Fruit fly (Drosophila melanogaster) whole organism, prepupa: ENCODE measurements around the gene Tcs5.

ENCODE experiments used
- Blimp-1 ChIP-seq: fragments of 200-800 bp; sonication (Bioruptor generic); optimal IDR thresholded peaks from 3 replicates; lab custom pipeline; 2017; ENCODE audit warnings: missing biosample characterization, missing genetic modification characterization, mild to moderate bottlenecking, moderate library complexity, missing genetic modification reagents
- CG10631 ChIP-seq: fragments of 200-800 bp; sonication (Bioruptor generic); optimal IDR thresholded peaks from 2 replicates; lab custom pipeline; 2016; ENCODE audit warnings: missing biosample characterization, missing genetic modification characterization
- CG11294 ChIP-seq: fragments of 200-800 bp; sonication (Bioruptor generic); IDR thresholded peaks from 2 replicates; pipeline ENCODE4 v1.3.6; 2022; ENCODE audit warnings: missing biosample characterization, missing genetic modification characterization
- CG11762 ChIP-seq: fragments of 200-800 bp; sonication (Bioruptor generic); optimal IDR thresholded peaks from 3 replicates; lab custom pipeline; 2016; ENCODE audit warnings: missing biosample characterization, missing genetic modification characterization; ENCODE audit not compliant: insufficient read depth
- CG11902 ChIP-seq: fragments of 200-800 bp; sonication (Bioruptor generic); optimal IDR thresholded peaks from 3 replicates; lab custom pipeline; 2016; ENCODE audit warnings: missing biosample characterization, missing genetic modification characterization
- CG15336 ChIP-seq: fragments of 200-800 bp; sonication (Bioruptor generic); IDR thresholded peaks from 2 replicates; pipeline ENCODE4 v1.3.6; 2022; ENCODE audit warnings: missing biosample characterization, missing genetic modification characterization
- CG1621 ChIP-seq: fragments of 200-800 bp; sonication (Bioruptor generic); optimal IDR thresholded peaks from 3 replicates; lab custom pipeline; 2018; ENCODE audit warnings: missing biosample characterization, mild to moderate bottlenecking, missing genetic modification characterization
- CG16779 ChIP-seq: fragments of 200-800 bp; sonication (Bioruptor generic); optimal IDR thresholded peaks from 3 replicates; lab custom pipeline; 2017; ENCODE audit warnings: missing biosample characterization, mild to moderate bottlenecking, missing genetic modification characterization
- CG3032 ChIP-seq: fragments of 200-800 bp; optimal IDR thresholded peaks from 2 replicates; lab custom pipeline; 2019; ENCODE audit warnings: missing biosample characterization, mild to moderate bottlenecking, missing genetic modification characterization, moderate library complexity
- CG31627 ChIP-seq: fragments of 200-800 bp; sonication (Bioruptor generic); optimal IDR thresholded peaks from 3 replicates; lab custom pipeline; 2016; ENCODE audit warnings: missing biosample characterization, missing genetic modification characterization
- CG32006 ChIP-seq: fragments of 200-800 bp; sonication (Bioruptor generic); optimal IDR thresholded peaks from 3 replicates; lab custom pipeline; 2017; ENCODE audit warnings: missing biosample characterization, mild to moderate bottlenecking, missing genetic modification characterization
- CG34406 ChIP-seq: fragments of 200-800 bp; sonication (Bioruptor generic); optimal IDR thresholded peaks from 3 replicates; lab custom pipeline; 2016; ENCODE audit warnings: missing biosample characterization, missing genetic modification characterization
- CG3919 ChIP-seq: fragments of 200-800 bp; sonication (Bioruptor generic); optimal IDR thresholded peaks from 3 replicates; lab custom pipeline; 2016; ENCODE audit warnings: missing biosample characterization, missing genetic modification characterization
- CG4318 ChIP-seq: fragments of 200-800 bp; sonication (Bioruptor generic); optimal IDR thresholded peaks from 3 replicates; lab custom pipeline; 2017; ENCODE audit warnings: missing biosample characterization, mild to moderate bottlenecking, missing genetic modification characterization
- CG6163 ChIP-seq: fragments of 200-800 bp; sonication (Bioruptor generic); IDR thresholded peaks from 3 replicates; pipeline ENCODE4 v1.3.6; 2022; ENCODE audit warnings: missing biosample characterization, missing genetic modification characterization
- CG6276 ChIP-seq: fragments of 200-800 bp; sonication (Bioruptor generic); optimal IDR thresholded peaks from 2 replicates; lab custom pipeline; 2017; ENCODE audit warnings: missing biosample characterization, mild to moderate bottlenecking, missing genetic modification characterization
- CG6792 ChIP-seq: fragments of 200-800 bp; sonication (Bioruptor generic); optimal IDR thresholded peaks from 3 replicates; lab custom pipeline; 2016; ENCODE audit warnings: missing biosample characterization, missing genetic modification characterization
- CG6808 ChIP-seq: fragments of 200-800 bp; sonication (Bioruptor generic); optimal IDR thresholded peaks from 3 replicates; lab custom pipeline; 2017; ENCODE audit warnings: missing biosample characterization, missing genetic modification characterization, mild to moderate bottlenecking, moderate library complexity, missing genetic modification reagents
- CG6854 ChIP-seq: fragments of 200-800 bp; sonication (Bioruptor generic); optimal IDR thresholded peaks from 2 replicates; lab custom pipeline; 2017; ENCODE audit warnings: missing biosample characterization, mild to moderate bottlenecking, missing genetic modification characterization
- CG8119 ChIP-seq: fragments of 200-800 bp; sonication (Bioruptor generic); IDR thresholded peaks from 3 replicates; pipeline ENCODE4 v1.3.6; 2022; ENCODE audit warnings: missing biosample characterization, missing genetic modification characterization
- CG8319 ChIP-seq: fragments of 200-800 bp; sonication (Bioruptor generic); optimal IDR thresholded peaks from 3 replicates; lab custom pipeline; 2016; ENCODE audit warnings: missing biosample characterization, missing genetic modification characterization
- CG8632 ChIP-seq: fragments of 200-800 bp; sonication (Bioruptor generic); optimal IDR thresholded peaks from 3 replicates; lab custom pipeline; 2016; ENCODE audit warnings: missing biosample characterization, missing genetic modification characterization
- CG9139 ChIP-seq: fragments of 200-800 bp; sonication (Bioruptor generic); optimal IDR thresholded peaks from 3 replicates; lab custom pipeline; 2017; ENCODE audit warnings: missing biosample characterization, mild to moderate bottlenecking, missing genetic modification characterization
- Eip93F ChIP-seq: fragments of 200-800 bp; sonication (Bioruptor generic); optimal IDR thresholded peaks from 2 replicates; lab custom pipeline; 2016; ENCODE audit warnings: missing biosample characterization, mild to moderate bottlenecking, missing genetic modification characterization
- Ets21C ChIP-seq: fragments of 200-800 bp; sonication (Bioruptor generic); optimal IDR thresholded peaks from 3 replicates; lab custom pipeline; 2016; ENCODE audit warnings: missing biosample characterization, missing genetic modification characterization
- Ets96B ChIP-seq: fragments of 200-800 bp; optimal IDR thresholded peaks from 2 replicates; lab custom pipeline; 2019; ENCODE audit warnings: missing biosample characterization, mild to moderate bottlenecking, missing genetic modification characterization, moderate library complexity
- Hr38 ChIP-seq: sonication (Bioruptor generic); optimal IDR thresholded peaks from 2 replicates; lab custom pipeline; 2016; ENCODE audit warnings: missing biosample characterization, missing genetic modification characterization
- Hr4 ChIP-seq: fragments of 200-800 bp; sonication (Bioruptor generic); optimal IDR thresholded peaks from 3 replicates; lab custom pipeline; 2016; ENCODE audit warnings: missing biosample characterization, missing genetic modification characterization
- Lpt ChIP-seq: fragments of 200-800 bp; sonication (Bioruptor generic); optimal IDR thresholded peaks from 3 replicates; lab custom pipeline; 2016; ENCODE audit warnings: missing biosample characterization, missing genetic modification characterization
- Met ChIP-seq: fragments of 200-800 bp; sonication (Bioruptor generic); optimal IDR thresholded peaks from 3 replicates; lab custom pipeline; 2016; ENCODE audit warnings: missing biosample characterization, missing genetic modification characterization
- OdsH ChIP-seq: fragments of 200-800 bp; sonication (Bioruptor generic); optimal IDR thresholded peaks from 3 replicates; lab custom pipeline; 2016; ENCODE audit warnings: missing biosample characterization, missing genetic modification characterization
- Smox ChIP-seq: fragments of 200-800 bp; sonication (Bioruptor generic); optimal IDR thresholded peaks from 3 replicates; lab custom pipeline; 2016; ENCODE audit warnings: missing biosample characterization, missing genetic modification characterization
- Sox102F ChIP-seq: fragments of 200-800 bp; sonication (Bioruptor generic); optimal IDR thresholded peaks from 2 replicates; lab custom pipeline; 2016; ENCODE audit warnings: missing biosample characterization, mild to moderate bottlenecking, missing genetic modification characterization
- Sox14 ChIP-seq: fragments of 200-800 bp; sonication (Bioruptor generic); optimal IDR thresholded peaks from 3 replicates; lab custom pipeline; 2016; ENCODE audit warnings: missing biosample characterization, missing genetic modification characterization
- Sox15 ChIP-seq: fragments of 200-800 bp; sonication (Bioruptor generic); optimal IDR thresholded peaks from 3 replicates; lab custom pipeline; 2016; ENCODE audit warnings: missing biosample characterization, missing genetic modification characterization
- achi ChIP-seq: fragments of 200-800 bp; sonication (Bioruptor generic); optimal IDR thresholded peaks from 3 replicates; lab custom pipeline; 2016; ENCODE audit warnings: missing biosample characterization, missing genetic modification characterization
- acj6 ChIP-seq: fragments of 200-800 bp; sonication (Bioruptor generic); optimal IDR thresholded peaks from 3 replicates; lab custom pipeline; 2016; ENCODE audit warnings: missing biosample characterization, missing genetic modification characterization
- cyc ChIP-seq: fragments of 200-800 bp; sonication (Bioruptor generic); optimal IDR thresholded peaks from 3 replicates; lab custom pipeline; 2016; ENCODE audit warnings: missing biosample characterization, missing genetic modification characterization
- dsx ChIP-seq: fragments of 200-800 bp; optimal IDR thresholded peaks from 3 replicates; lab custom pipeline; 2019; ENCODE audit warnings: missing biosample characterization, mild to moderate bottlenecking, missing genetic modification characterization, moderate library complexity; ENCODE audit not compliant: poor library complexity, severe bottlenecking
- esn ChIP-seq: fragments of 200-800 bp; sonication (Bioruptor generic); optimal IDR thresholded peaks from 2 replicates; lab custom pipeline; 2016; ENCODE audit warnings: missing biosample characterization, mild to moderate bottlenecking, missing genetic modification characterization, moderate library complexity
- fd59A ChIP-seq: fragments of 200-800 bp; sonication (Bioruptor generic); optimal IDR thresholded peaks from 2 replicates; lab custom pipeline; 2017; ENCODE audit warnings: missing biosample characterization, mild to moderate bottlenecking, missing genetic modification characterization, missing genetic modification reagents
- lz ChIP-seq: fragments of 200-800 bp; sonication (Bioruptor generic); optimal IDR thresholded peaks from 3 replicates; lab custom pipeline; 2016; ENCODE audit warnings: missing biosample characterization, missing genetic modification characterization
- pdm3 ChIP-seq: fragments of 200-800 bp; sonication (Bioruptor generic); optimal IDR thresholded peaks from 3 replicates; lab custom pipeline; 2016; ENCODE audit warnings: missing biosample characterization, missing genetic modification characterization
- salr ChIP-seq, 2 experiments: fragments of 200-800 bp; sonication (Bioruptor generic); optimal IDR thresholded peaks; 3 replicates each; lab custom pipeline; 2016 to 2018; ENCODE audit warnings: missing biosample characterization in 2 of 2, missing genetic modification characterization in 2 of 2, mild to moderate bottlenecking in 1 of 2
- spab ChIP-seq: fragments of 200-800 bp; sonication (Bioruptor generic); optimal IDR thresholded peaks from 2 replicates; lab custom pipeline; 2017; ENCODE audit warnings: missing biosample characterization, mild to moderate bottlenecking, missing genetic modification characterization, missing genetic modification reagents
- ss ChIP-seq, 2 experiments: fragments of 200-800 bp; sonication (Bioruptor generic); optimal IDR thresholded peaks; 2 replicates in 1 of 2; 3 replicates in 1 of 2; lab custom pipeline; 2017 to 2018; ENCODE audit warnings: mild to moderate bottlenecking in 2 of 2, missing biosample characterization in 2 of 2, missing genetic modification characterization in 2 of 2, moderate library complexity in 1 of 2
- svp ChIP-seq: fragments of 200-800 bp; sonication (Bioruptor generic); peaks from one replicate; lab custom pipeline; 2016; ENCODE audit warnings: missing biosample characterization, missing genetic modification characterization
- vri ChIP-seq: fragments of 200-800 bp; sonication (Bioruptor generic); optimal IDR thresholded peaks from 3 replicates; lab custom pipeline; 2016; ENCODE audit warnings: missing biosample characterization, mild to moderate bottlenecking, missing genetic modification characterization

Gene Tcs5

dm6 chr3L:5188402-5188801, 49.2 kb upstream of the Tcs5 start (continued):
- no peak for TF ChIP-seq CG6808
- TF ChIP-seq CG3919 (GFP tag; lab: Kevin White, UChicago), result peak; percentile 46
- TF ChIP-seq Hr38 (GFP tag; lab: Kevin White, UChicago), result no peak
- TF ChIP-seq CG6163 (GFP tag; lab: Robert Waterston, UW), result peak; percentile 63; the same call in 2 of the 3 replicates
- TF ChIP-seq CG6276 (GFP tag; lab: Kevin White, UChicago), result peak; percentile 48
- TF ChIP-seq Sox15 (GFP tag; lab: Kevin White, UChicago), result no peak
- TF ChIP-seq Met (GFP tag; lab: Kevin White, UChicago), result peak; percentile 28
- peak; percentile 3 for TF ChIP-seq CG34406 (GFP tag; lab: Kevin White, UChicago)
- TF ChIP-seq dsx (GFP tag; lab: Kevin White, UChicago), result peak; percentile 26
- TF ChIP-seq Ets21C, result no peak
- TF ChIP-seq Smox (GFP tag; lab: Kevin White, UChicago), result peak; percentile 36
- peak; percentile 46 for TF ChIP-seq spab (GFP tag; lab: Kevin White, UChicago)
- peak; percentile 58 for TF ChIP-seq acj6 (GFP tag; lab: Kevin White, UChicago)

- no peak for TF ChIP-seq ss (GFP tag; optimal IDR thresholded peaks at IDR 0.05; lab: Kevin White, UChicago)
- no peak for TF ChIP-seq Ets21C
- TF ChIP-seq Blimp-1 (GFP tag; lab: Kevin White, UChicago), result no peak
- TF ChIP-seq Eip93F, result no peak
- peak in 1 of 2 experiments; percentile 6 for TF ChIP-seq salr (GFP tag; optimal IDR thresholded peaks at IDR 0.05; lab: Kevin White, UChicago)
- peak; percentile 18 for TF ChIP-seq CG8632 (GFP tag; lab: Kevin White, UChicago)
- TF ChIP-seq CG15336 (GFP tag; lab: Robert Waterston, UW), result peak; percentile 72
- TF ChIP-seq OdsH (GFP tag; lab: Kevin White, UChicago), result peak; percentile 68
- peak; percentile 34 for TF ChIP-seq CG1621 (tag; lab: Kevin White, UChicago)
- TF ChIP-seq lz (GFP tag; lab: Kevin White, UChicago), result peak; percentile 13
- peak; percentile 40 for TF ChIP-seq CG32006 (GFP tag; lab: Kevin White, UChicago)
- TF ChIP-seq CG4318, result no peak
- TF ChIP-seq Sox102F (GFP tag; lab: Kevin White, UChicago), result peak; percentile 12
- peak; percentile 60 for TF ChIP-seq Hr4 (GFP tag; lab: Kevin White, UChicago)
- TF ChIP-seq Ets96B (tag; lab: Kevin White, UChicago), result peak; percentile 65
- no peak for TF ChIP-seq fd59A (GFP tag; lab: Kevin White, UChicago)
- no peak for TF ChIP-seq Lpt
- peak; percentile 37; the same call in 1 of the 2 replicates for TF ChIP-seq CG11294
- TF ChIP-seq CG6854 (GFP tag; lab: Kevin White, UChicago), result no peak
- peak; percentile 15 for TF ChIP-seq CG11902 (GFP tag; lab: Kevin White, UChicago)
- TF ChIP-seq spab (GFP tag; lab: Kevin White, UChicago), result no peak
- peak; percentile 47 for TF ChIP-seq Sox14 (GFP tag; lab: Kevin White, UChicago)
- peak; percentile 55 for TF ChIP-seq pdm3 (GFP tag; lab: Kevin White, UChicago)
- no peak for TF ChIP-seq CG8319 (GFP tag; lab: Kevin White, UChicago)
- TF ChIP-seq dsx (GFP tag; lab: Kevin White, UChicago), result peak; percentile 24
- TF ChIP-seq CG6792 (GFP tag; lab: Kevin White, UChicago), result no peak
- no peak for TF ChIP-seq Hr38 (GFP tag; lab: Kevin White, UChicago)
- TF ChIP-seq achi (GFP tag; lab: Kevin White, UChicago), result peak; percentile 59
- no peak for TF ChIP-seq CG6808
- TF ChIP-seq cyc (GFP tag; lab: Kevin White, UChicago), result peak; percentile 28
- peak; percentile 81 for TF ChIP-seq CG6163 (GFP tag; lab: Robert Waterston, UW)
- TF ChIP-seq CG9139, result no peak
- TF ChIP-seq CG31627, result peak; percentile 47
- TF ChIP-seq vri, result no peak
- peak; percentile 53 for TF ChIP-seq svp (GFP tag; lab: Kevin White, UChicago)
- TF ChIP-seq CG16779 (tag; lab: Kevin White, UChicago), result no peak
- TF ChIP-seq CG8119 (GFP tag; lab: Robert Waterston, UW), result peak; percentile 67
- peak; percentile 41 for TF ChIP-seq CG10631 (GFP tag; lab: Kevin White, UChicago)
- TF ChIP-seq esn (GFP tag; lab: Kevin White, UChicago), result no peak
- TF ChIP-seq CG34406 (GFP tag; lab: Kevin White, UChicago), result peak; percentile 29
- peak; percentile 58 for TF ChIP-seq CG3032
- peak; percentile 47 for TF ChIP-seq CG3919 (GFP tag; lab: Kevin White, UChicago)
- peak; percentile 8 for TF ChIP-seq CG11762
Observed at dm6 chr3L:5187572-5187934, 48.4 kb upstream of the Tcs5 start.
